Worm (Caenorhabditis elegans) whole organism, late embryonic: ENCODE measurements around the gene F43E2.11.

ENCODE experiments used
- C08G9.2 ChIP-seq: sonication (generic microtip); optimal IDR thresholded peaks from 2 replicates; lab custom pipeline; 2016; ENCODE audit warnings: mild to moderate bottlenecking, missing genetic modification characterization, moderate library complexity, missing compliant biosample characterization
- C38D4.7 ChIP-seq: fragments of 200-800 bp; sonication (Bioruptor generic); optimal IDR thresholded peaks from 2 replicates; lab custom pipeline; 2018; ENCODE audit warnings: mild to moderate bottlenecking, missing genetic modification characterization, moderate library complexity, missing compliant biosample characterization
- K02D7.2 ChIP-seq: sonication (generic microtip); optimal IDR thresholded peaks from 2 replicates; lab custom pipeline; 2017; ENCODE audit warnings: mild to moderate bottlenecking, missing genetic modification characterization, missing compliant biosample characterization
- K09A11.1 ChIP-seq: sonication (generic microtip); optimal IDR thresholded peaks from 2 replicates; lab custom pipeline; 2017; ENCODE audit warnings: antibody characterized with exemption, mild to moderate bottlenecking, missing genetic modification characterization, missing compliant biosample characterization; ENCODE audit not compliant: insufficient read depth
- T23F11.4 ChIP-seq: fragments of 200-800 bp; sonication (Bioruptor generic); optimal IDR thresholded peaks from 2 replicates; lab custom pipeline; 2018; ENCODE audit warnings: mild to moderate bottlenecking, missing genetic modification characterization, missing compliant biosample characterization
- ahr-1 ChIP-seq: sonication (generic microtip); optimal IDR thresholded peaks from 2 replicates; lab custom pipeline; 2016; ENCODE audit warnings: missing genetic modification characterization, missing compliant biosample characterization
- ama-1 ChIP-seq: fragments of 150-350 bp; optimal IDR thresholded peaks from 2 replicates; lab custom pipeline; 2014
- ceh-14 ChIP-seq: sonication (generic microtip); optimal IDR thresholded peaks from 2 replicates; lab custom pipeline; 2016; ENCODE audit warnings: missing genotype, missing genetic modification characterization, missing compliant biosample characterization
- ceh-18 ChIP-seq: sonication (generic microtip); optimal IDR thresholded peaks from 2 replicates; lab custom pipeline; 2016; ENCODE audit warnings: missing genetic modification characterization, missing compliant biosample characterization
- ceh-19 ChIP-seq: fragments of 200-800 bp; sonication (Bioruptor generic); optimal IDR thresholded peaks from 2 replicates; lab custom pipeline; 2018; ENCODE audit warnings: mild to moderate bottlenecking, missing genetic modification characterization, missing compliant biosample characterization
- ceh-2 ChIP-seq: sonication (generic microtip); optimal IDR thresholded peaks from 2 replicates; lab custom pipeline; 2016; ENCODE audit warnings: missing genotype, missing genetic modification characterization, missing compliant biosample characterization
- ceh-22 ChIP-seq: sonication (generic microtip); optimal IDR thresholded peaks from 2 replicates; lab custom pipeline; 2017; ENCODE audit warnings: missing biosample characterization, missing genetic modification characterization
- ceh-31 ChIP-seq: sonication (generic microtip); optimal IDR thresholded peaks from 2 replicates; lab custom pipeline; 2016; ENCODE audit warnings: missing genetic modification characterization, missing compliant biosample characterization
- ceh-34 ChIP-seq: sonication (generic microtip); optimal IDR thresholded peaks from 2 replicates; lab custom pipeline; 2016; ENCODE audit warnings: mild to moderate bottlenecking, missing genetic modification characterization, missing compliant biosample characterization
- ceh-48 ChIP-seq: sonication (generic microtip); optimal IDR thresholded peaks from 2 replicates; lab custom pipeline; 2016; ENCODE audit warnings: missing genetic modification characterization, inconsistent platforms, missing compliant biosample characterization
- ceh-6 ChIP-seq: fragments of 200-800 bp; sonication (Bioruptor generic); optimal IDR thresholded peaks from 2 replicates; lab custom pipeline; 2018; ENCODE audit warnings: mild to moderate bottlenecking, missing genetic modification characterization, missing compliant biosample characterization
- che-1 ChIP-seq: sonication (generic microtip); optimal IDR thresholded peaks from 2 replicates; lab custom pipeline; 2016; ENCODE audit warnings: mild to moderate bottlenecking, missing genetic modification characterization, missing compliant biosample characterization
- dmd-4 ChIP-seq: sonication (generic microtip); optimal IDR thresholded peaks from 2 replicates; lab custom pipeline; 2016; ENCODE audit warnings: borderline replicate concordance, missing genetic modification characterization, missing compliant biosample characterization
- elt-2 ChIP-seq: sonication (generic microtip); optimal IDR thresholded peaks from 2 replicates; lab custom pipeline; 2016; ENCODE audit warnings: missing genetic modification reagents, missing genetic modification characterization, missing compliant biosample characterization
- ets-4 ChIP-seq: sonication (generic microtip); optimal IDR thresholded peaks from 2 replicates; lab custom pipeline; 2016; ENCODE audit warnings: missing genetic modification characterization, missing compliant biosample characterization
- eyg-1 ChIP-seq: sonication (generic microtip); optimal IDR thresholded peaks from 2 replicates; lab custom pipeline; 2016; ENCODE audit warnings: missing genotype, missing genetic modification characterization, missing compliant biosample characterization
- hlh-13 ChIP-seq: fragments of 200-800 bp; sonication (Bioruptor generic); optimal IDR thresholded peaks from 2 replicates; lab custom pipeline; 2018; ENCODE audit warnings: mild to moderate bottlenecking, missing genetic modification characterization, missing compliant biosample characterization
- hlh-15 ChIP-seq: sonication (generic microtip); optimal IDR thresholded peaks from 2 replicates; lab custom pipeline; 2016; ENCODE audit warnings: missing genetic modification characterization, missing compliant biosample characterization
- hlh-30 ChIP-seq: sonication (generic microtip); optimal IDR thresholded peaks from 2 replicates; lab custom pipeline; 2017; ENCODE audit warnings: antibody characterized with exemption, missing genetic modification characterization, missing compliant biosample characterization; ENCODE audit not compliant: insufficient read depth
- hlh-8 ChIP-seq: sonication (generic microtip); optimal IDR thresholded peaks from 2 replicates; lab custom pipeline; 2016; ENCODE audit warnings: missing genotype, missing genetic modification characterization, missing compliant biosample characterization
- lim-6 ChIP-seq: sonication (generic microtip); optimal IDR thresholded peaks from 2 replicates; lab custom pipeline; 2016; ENCODE audit warnings: missing genetic modification characterization, missing compliant biosample characterization
- lin-11 ChIP-seq: fragments of 200-800 bp; sonication (Bioruptor generic); optimal IDR thresholded peaks from 2 replicates; lab custom pipeline; 2018; ENCODE audit warnings: mild to moderate bottlenecking, missing genetic modification characterization, missing compliant biosample characterization
- mec-3 ChIP-seq: sonication (generic microtip); optimal IDR thresholded peaks from 2 replicates; lab custom pipeline; 2016; ENCODE audit warnings: borderline replicate concordance, missing genetic modification characterization, missing compliant biosample characterization
- nfya-1 ChIP-seq: sonication (generic microtip); optimal IDR thresholded peaks from 2 replicates; lab custom pipeline; 2017; ENCODE audit warnings: missing genetic modification characterization, mild to moderate bottlenecking, missing compliant biosample characterization, antibody characterized with exemption, moderate library complexity
- nhr-232 ChIP-seq: sonication (generic microtip); optimal IDR thresholded peaks from 2 replicates; lab custom pipeline; 2016; ENCODE audit warnings: missing genetic modification characterization, missing compliant biosample characterization
- npax-4 ChIP-seq: sonication (generic microtip); optimal IDR thresholded peaks from 2 replicates; lab custom pipeline; 2016; ENCODE audit warnings: missing genetic modification characterization, missing compliant biosample characterization
- odd-2 ChIP-seq: sonication (generic microtip); optimal IDR thresholded peaks from 2 replicates; lab custom pipeline; 2017; ENCODE audit warnings: antibody characterized with exemption, mild to moderate bottlenecking, missing genetic modification characterization, missing compliant biosample characterization
- pat-9 ChIP-seq: fragments of 200-800 bp; sonication (Bioruptor generic); optimal IDR thresholded peaks from 2 replicates; lab custom pipeline; 2018; ENCODE audit warnings: mild to moderate bottlenecking, missing genetic modification characterization, moderate library complexity, missing compliant biosample characterization
- pax-1 ChIP-seq: fragments of 150-350 bp; optimal IDR thresholded peaks from 2 replicates; lab custom pipeline; 2014; ENCODE audit warnings: missing biosample characterization, missing genetic modification characterization
- pha-2 ChIP-seq: sonication (generic microtip); optimal IDR thresholded peaks from 2 replicates; lab custom pipeline; 2017; ENCODE audit warnings: mild to moderate bottlenecking, missing genetic modification characterization, missing compliant biosample characterization
- pros-1 ChIP-seq: fragments of 150-350 bp; optimal IDR thresholded peaks from 2 replicates; lab custom pipeline; 2014; ENCODE audit warnings: missing biosample characterization, missing genetic modification reagents, missing genetic modification characterization
- ref-2 ChIP-seq: sonication (generic microtip); optimal IDR thresholded peaks from 2 replicates; lab custom pipeline; 2016; ENCODE audit warnings: missing genetic modification characterization, missing compliant biosample characterization
- rnt-1 ChIP-seq: sonication (generic microtip); optimal IDR thresholded peaks from 2 replicates; lab custom pipeline; 2016; ENCODE audit warnings: missing genetic modification characterization, missing compliant biosample characterization
- sdc-2 ChIP-seq: sonication (generic microtip); optimal IDR thresholded peaks from 2 replicates; lab custom pipeline; 2016; ENCODE audit warnings: missing genotype, missing genetic modification characterization, missing compliant biosample characterization
- sox-2 ChIP-seq: fragments of 200-800 bp; sonication (Bioruptor generic); IDR thresholded peaks from 2 replicates; pipeline ENCODE4 v1.3.6; 2022; ENCODE audit warnings: missing genetic modification reagents, missing genetic modification characterization, missing compliant biosample characterization
- syd-9 ChIP-seq: sonication (generic microtip); optimal IDR thresholded peaks from 2 replicates; lab custom pipeline; 2016; ENCODE audit warnings: mild to moderate bottlenecking, missing genetic modification characterization, moderate library complexity, missing compliant biosample characterization
- unc-55 ChIP-seq: sonication (generic microtip); optimal IDR thresholded peaks from 2 replicates; lab custom pipeline; 2017; ENCODE audit warnings: missing biosample characterization, missing genetic modification reagents, missing genetic modification characterization

The F43E2.11 gene

DNA sequence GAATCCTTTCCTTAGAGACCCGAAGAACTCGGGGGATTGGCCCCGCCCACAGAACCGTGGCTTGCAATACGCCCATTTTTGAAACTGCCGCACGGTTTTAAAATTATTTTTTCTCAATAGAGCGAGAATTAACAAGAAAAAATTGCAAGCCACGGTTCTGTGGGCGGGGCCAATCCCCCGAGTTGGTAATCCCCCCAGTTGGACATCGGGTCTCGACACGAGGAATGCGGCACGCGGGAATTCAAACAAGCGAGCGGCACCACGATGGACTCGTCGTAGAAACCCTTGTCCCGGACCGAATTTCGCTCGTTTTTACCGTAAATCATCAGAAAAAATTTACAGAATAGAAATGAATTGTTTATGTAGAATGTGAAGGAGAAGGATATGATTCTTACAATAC, 17.1 kb downstream of the F43E2.11 start:
- TF ChIP-seq pax-1 (tag; lab: Kevin White, UChicago): no peak
- no peak for TF ChIP-seq ceh-22 (tag; lab: Kevin White, UChicago)
- no peak for TF ChIP-seq eyg-1 (tag; lab: Kevin White, UChicago)
- no peak for TF ChIP-seq ceh-31 (tag; lab: Kevin White, UChicago)

DNA sequence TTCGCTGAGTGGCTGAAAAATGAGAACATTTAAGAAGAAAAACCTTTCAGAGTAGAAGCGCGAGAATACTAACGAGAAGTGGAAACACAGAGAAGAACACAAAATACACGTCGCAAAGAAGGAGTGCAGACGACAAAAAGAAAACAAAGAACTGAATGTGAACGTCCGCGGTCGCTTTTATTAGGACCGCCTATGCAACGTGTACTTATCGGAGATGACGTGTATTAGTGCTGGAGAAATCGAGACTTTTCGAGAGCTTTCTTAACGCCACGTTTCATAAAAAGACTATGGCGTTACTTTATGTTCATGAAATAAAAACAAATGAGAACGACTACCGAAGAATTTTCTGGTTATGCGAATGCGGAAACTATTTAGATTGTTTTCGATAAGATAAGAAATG, 17.6 kb downstream of the F43E2.11 start, which contains the start of gene hsp-4:
TSS of gene hsp-4 (minus strand) at position 139 of the 400 bp plus-strand sequence.
- no peak for TF ChIP-seq ceh-18
- peak; percentile 1 for TF ChIP-seq elt-2 (tag; lab: Kevin White, UChicago)
- no peak for TF ChIP-seq pha-2 (tag; lab: Kevin White, UChicago)

DNA sequence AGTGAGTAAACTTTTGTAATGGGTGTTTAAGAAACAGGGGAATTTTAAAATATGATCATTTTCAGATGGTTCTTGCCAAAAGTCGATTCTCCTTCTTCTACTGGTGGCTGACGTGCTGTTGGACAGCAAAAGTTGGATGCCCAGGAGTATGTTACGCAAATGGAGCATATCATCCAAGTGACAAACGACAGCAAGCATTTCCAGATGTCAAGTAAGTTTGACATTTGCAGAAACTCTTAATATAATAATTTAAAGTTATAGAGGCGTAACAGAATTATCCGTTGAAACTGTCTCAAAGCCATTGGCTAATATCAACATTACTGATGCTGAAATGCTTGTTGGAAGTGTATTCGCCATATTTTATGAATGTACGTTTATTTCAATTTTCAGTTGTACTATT, 22.0 kb downstream of the F43E2.11 start:
- TF ChIP-seq ceh-48: no peak
- no peak for TF ChIP-seq ceh-34 (tag; lab: Kevin White, UChicago)
- no peak for TF ChIP-seq rnt-1
- no peak for TF ChIP-seq T23F11.4
- no peak for TF ChIP-seq pat-9 (tag; lab: Kevin White, UChicago)
- no peak for TF ChIP-seq ceh-31 (tag; lab: Kevin White, UChicago)
- no peak for TF ChIP-seq lim-6 (tag; lab: Kevin White, UChicago)
- no peak for TF ChIP-seq ref-2 (tag; lab: Kevin White, UChicago)
- no peak for TF ChIP-seq odd-2 (tag; lab: Kevin White, UChicago)
- TF ChIP-seq hlh-15: no peak
- no peak for TF ChIP-seq syd-9 (tag; lab: Kevin White, UChicago)
- TF ChIP-seq ceh-22 (tag; lab: Kevin White, UChicago): no peak
- no peak for TF ChIP-seq ahr-1 (tag; lab: Kevin White, UChicago)
- TF ChIP-seq ceh-19 (GFP tag; lab: Kevin White, UChicago): no peak
- no peak for TF ChIP-seq dmd-4 (tag; lab: Kevin White, UChicago)
- TF ChIP-seq unc-55 (GFP tag; lab: Kevin White, UChicago): no peak

DNA sequence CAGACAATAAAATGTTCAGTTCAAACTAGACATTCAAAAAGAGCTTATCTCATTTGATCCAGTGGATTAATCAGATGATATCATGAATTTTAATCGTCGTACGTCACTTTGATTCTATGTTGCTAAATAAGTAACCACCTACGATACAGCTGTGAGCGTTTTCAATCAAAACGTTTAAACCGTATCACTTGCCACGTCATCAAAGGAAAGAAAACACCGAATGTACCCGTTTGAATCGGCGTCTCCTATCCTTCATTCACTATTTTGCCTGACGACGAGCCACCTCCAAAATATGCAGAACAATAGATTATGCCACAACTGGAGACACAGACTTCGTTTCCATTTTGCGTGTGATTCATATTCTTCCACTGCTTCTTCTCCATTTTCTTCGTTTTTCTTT, 24.2 kb downstream of the F43E2.11 start:
- TF ChIP-seq rnt-1 (no peak), lin-11 (tag; lab: Kevin White, UChicago) (no peak), che-1 (tag; lab: Kevin White, UChicago) (no peak), npax-4 (tag; lab: Kevin White, UChicago) (no peak), nhr-232 (tag; lab: Kevin White, UChicago) (no peak), mec-3 (tag; lab: Kevin White, UChicago) (no peak), ceh-19 (GFP tag; lab: Kevin White, UChicago) (no peak), sox-2 (GFP tag; lab: Robert Waterston, UW) (no peak), T23F11.4 (no peak), hlh-30 (no peak), pax-1 (tag; lab: Kevin White, UChicago) (no peak), hlh-13 (no peak)

DNA sequence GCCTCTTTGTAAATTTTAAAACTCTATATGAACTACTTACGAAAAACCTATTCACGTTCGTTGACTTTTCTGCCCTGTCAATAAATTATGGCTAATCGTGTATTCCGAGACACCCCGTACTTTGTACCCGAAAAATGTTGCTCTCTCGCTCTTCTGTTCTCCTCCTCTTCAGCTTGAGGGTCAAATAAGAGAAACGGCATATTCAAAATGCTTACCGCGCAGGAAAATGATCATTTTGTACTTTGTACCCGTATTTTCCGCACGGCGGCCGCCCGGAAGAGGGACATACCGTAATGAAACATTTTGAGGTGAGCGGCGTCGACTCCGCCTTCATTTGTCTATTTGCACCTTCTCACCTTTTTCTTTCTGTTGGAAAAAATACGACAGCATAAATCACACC, 26.4 kb downstream of the F43E2.11 start:
- TF ChIP-seq ceh-14: no peak
- TF ChIP-seq ceh-2 (tag; lab: Kevin White, UChicago): peak; percentile 33
- peak; percentile 12 for TF ChIP-seq pha-2 (tag; lab: Kevin White, UChicago)
- no peak for TF ChIP-seq che-1 (tag; lab: Kevin White, UChicago)
- peak; percentile 23 for TF ChIP-seq ets-4
- TF ChIP-seq ceh-19 (GFP tag; lab: Kevin White, UChicago): no peak
- peak; percentile 26 for TF ChIP-seq ceh-34 (tag; lab: Kevin White, UChicago)

DNA sequence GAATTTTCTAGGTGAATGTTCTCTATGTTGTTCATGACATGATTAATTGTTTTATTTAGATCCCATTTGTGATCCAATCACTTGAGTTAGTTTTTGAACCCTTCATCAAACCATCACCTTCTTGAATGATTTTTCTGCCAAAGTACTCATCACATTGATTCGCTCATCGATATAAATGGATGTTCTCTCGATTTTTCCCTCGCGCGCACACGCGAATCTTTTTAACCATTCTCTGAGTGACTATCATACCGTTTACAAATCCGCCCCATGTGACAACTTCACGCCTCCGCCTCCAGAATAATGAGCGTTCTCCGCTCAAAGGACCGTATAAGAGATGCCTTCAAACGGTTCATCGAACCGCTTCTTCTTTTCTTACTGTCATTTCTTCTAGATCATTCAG, 27.2 kb downstream of the F43E2.11 start:
- TF ChIP-seq ceh-14: no peak
- TF ChIP-seq ets-4: no peak
- TF ChIP-seq nfya-1 (tag; lab: Kevin White, UChicago): no peak
- TF ChIP-seq C08G9.2: no peak
- no peak for TF ChIP-seq pros-1 (tag; lab: Kevin White, UChicago)
- TF ChIP-seq ahr-1 (tag; lab: Kevin White, UChicago): no peak
- no peak for TF ChIP-seq nhr-232 (tag; lab: Kevin White, UChicago)
- TF ChIP-seq K02D7.2 (tag; lab: Kevin White, UChicago): no peak
- no peak for TF ChIP-seq ceh-6 (GFP tag; lab: Kevin White, UChicago)
- TF ChIP-seq C38D4.7 (GFP tag; lab: Kevin White, UChicago): no peak
- no peak for TF ChIP-seq ama-1 (lab: Kevin White, UChicago)
- no peak for TF ChIP-seq K09A11.1
- TF ChIP-seq syd-9 (tag; lab: Kevin White, UChicago): no peak
- TF ChIP-seq rnt-1: no peak
- no peak for TF ChIP-seq hlh-8
- no peak for TF ChIP-seq sdc-2
- TF ChIP-seq che-1 (tag; lab: Kevin White, UChicago): no peak
